Fruit fly (Drosophila melanogaster): ENCODE results near the gene C15.

C15 gene

dm6 chr3R:21520183-21520582, 20.4 kb downstream of the C15 start (continued):
- TF ChIP-seq GATAe (GFP tag; conservative IDR thresholded peaks at IDR 0.05) (peak; percentile 96), nerfin-1 (tag; optimal IDR thresholded peaks at IDR 0.05) (peak; percentile 94), CG3065 (GFP tag; optimal IDR thresholded peaks at IDR 0.05) (peak; percentile 98), CG18764 (GFP tag; optimal IDR thresholded peaks at IDR 0.05) (peak; percentile 98), Hand (GFP tag; optimal IDR thresholded peaks at IDR 0.05) (peak; percentile 85), pan (optimal IDR thresholded peaks at IDR 0.05) (no peak), pan (GFP tag; optimal IDR thresholded peaks at IDR 0.05 in 1 of 2, IDR thresholded peaks at IDR 0.05 in 1 of 2) (peak in 1 of 2 experiments; percentile 99), CG3163 (GFP tag; optimal IDR thresholded peaks at IDR 0.05) (peak; percentile 91), CG17186 (GFP tag; optimal IDR thresholded peaks at IDR 0.05) (peak; percentile 93), grn (GFP tag; optimal IDR thresholded peaks at IDR 0.05) (peak; percentile 96), CG6272 (GFP tag; IDR thresholded peaks at IDR 0.05) (peak; percentile 94), CG7839 (tag; optimal IDR thresholded peaks at IDR 0.05) (peak; percentile 98), CG10267 (tag; optimal IDR thresholded peaks at IDR 0.05) (peak; percentile 93), CG11560 (tag; IDR thresholded peaks at IDR 0.05) (peak; percentile 90), CG11085 (GFP tag; IDR thresholded peaks at IDR 0.05) (peak; percentile 99), CG1024 (GFP tag; IDR thresholded peaks at IDR 0.05) (peak; percentile 98), Gug (GFP tag; IDR thresholded peaks at IDR 0.05) (peak; percentile 97), CG2116 (GFP tag; optimal IDR thresholded peaks at IDR 0.05) (peak; percentile 91), dmrt99B (tag; optimal IDR thresholded peaks at IDR 0.05) (peak; percentile 95), E2f2 (GFP tag; IDR thresholded peaks at IDR 0.05) (peak; percentile 76), Myb (GFP tag; optimal IDR thresholded peaks at IDR 0.05) (peak; percentile 87), CG3407 (GFP tag; optimal IDR thresholded peaks at IDR 0.05) (peak; percentile 98), CG30431 (GFP tag; optimal IDR thresholded peaks at IDR 0.05) (peak; percentile 99), CG10959 (GFP tag; IDR thresholded peaks at IDR 0.05) (peak; percentile 98), CG17359 (tag; optimal IDR thresholded peaks at IDR 0.05) (peak; percentile 99), zfh2 (GFP tag; optimal IDR thresholded peaks at IDR 0.05) (peak; percentile 96), bsh (GFP tag; optimal IDR thresholded peaks at IDR 0.05) (peak in 1 of 2 experiments; percentile 98), CG9876 (GFP tag; optimal IDR thresholded peaks at IDR 0.05) (peak; percentile 99), lab (GFP tag; optimal IDR thresholded peaks at IDR 0.05) (peak; percentile 99), Oaz (GFP tag; IDR thresholded peaks at IDR 0.05) (peak; percentile 98), CG6683 (GFP tag; optimal IDR thresholded peaks at IDR 0.05) (peak; percentile 96), CG11696 (GFP tag; IDR thresholded peaks at IDR 0.05) (peak; percentile 92), Dek (tag; optimal IDR thresholded peaks at IDR 0.05) (peak; percentile 96), Dbx (GFP tag; IDR thresholded peaks at IDR 0.05) (peak; percentile 99), Xbp1 (GFP tag; optimal IDR thresholded peaks at IDR 0.05) (peak; percentile 99), Chrac-16 (GFP tag; optimal IDR thresholded peaks at IDR 0.05) (peak; percentile 98), bab2 (GFP tag; optimal IDR thresholded peaks at IDR 0.05) (peak; percentile 98), pita (GFP tag; optimal IDR thresholded peaks at IDR 0.05) (peak; percentile 79), CG13894 (tag; optimal IDR thresholded peaks at IDR 0.05) (peak; percentile 94), disco-r (GFP tag; optimal IDR thresholded peaks at IDR 0.05) (peak; percentile 98), CG12236 (GFP tag; optimal IDR thresholded peaks at IDR 0.05) (peak; percentile 97), gem (tag; optimal IDR thresholded peaks at IDR 0.05) (peak; percentile 96), hkb (optimal IDR thresholded peaks at IDR 0.05) (no peak), hkb (GFP tag; IDR thresholded peaks at IDR 0.05) (peak; percentile 96), trh (GFP tag; optimal IDR thresholded peaks at IDR 0.05) (peak; percentile 99), Dfd (GFP tag; optimal IDR thresholded peaks at IDR 0.05) (no peak), Adf1 (GFP tag; IDR thresholded peaks at IDR 0.05) (peak; percentile 82), CG18476 (GFP tag; optimal IDR thresholded peaks at IDR 0.05) (peak; percentile 95), ase (GFP tag; IDR thresholded peaks at IDR 0.05) (peak; percentile 99), org-1 (GFP tag; optimal IDR thresholded peaks at IDR 0.05) (peak; percentile 96), Usf (GFP tag; optimal IDR thresholded peaks at IDR 0.05) (peak; percentile 98), bbx (GFP tag; IDR thresholded peaks at IDR 0.05; ENCODE audit: partially characterized antibody) (peak; percentile 35; the same call in 1 of the 2 replicates)
